Worm (Caenorhabditis elegans) whole organism, L2 larva: ENCODE results near the gene srh-31.
A peak's percentile ranks its signal among the peaks of the same experiment; 100 is the strongest.

ENCODE experiments used
- C34F6.9 ChIP-seq: fragments of 150-350 bp; optimal IDR thresholded peaks from 2 replicates; lab custom pipeline; 2014; ENCODE audit warnings: missing biosample characterization, missing genetic modification characterization
- F13H6.1 ChIP-seq: sonication (generic microtip); optimal IDR thresholded peaks from 2 replicates; lab custom pipeline; 2016; ENCODE audit warnings: missing genetic modification characterization, missing compliant biosample characterization
- R02D3.7 ChIP-seq: fragments of 150-350 bp; optimal IDR thresholded peaks from 2 replicates; lab custom pipeline; 2014; ENCODE audit warnings: missing biosample characterization, missing genetic modification characterization
- Y55F3AM.14 ChIP-seq: fragments of 200-800 bp; sonication (Bioruptor generic); optimal IDR thresholded peaks from 2 replicates; lab custom pipeline; 2018; ENCODE audit warnings: mild to moderate bottlenecking, missing genetic modification characterization, missing compliant biosample characterization
- alr-1 ChIP-seq: fragments of 150-350 bp; optimal IDR thresholded peaks from 2 replicates; lab custom pipeline; 2014; ENCODE audit warnings: missing biosample characterization, missing genetic modification characterization
- aly-2 ChIP-seq: fragments of 150-350 bp; optimal IDR thresholded peaks from 2 replicates; lab custom pipeline; 2014; ENCODE audit warnings: missing biosample characterization, missing genetic modification characterization
- ama-1 ChIP-seq: fragments of 150-350 bp; optimal IDR thresholded peaks from 2 replicates; lab custom pipeline; 2018; ENCODE audit warnings: inconsistent platforms
- blmp-1 ChIP-seq: sonication (generic microtip); optimal IDR thresholded peaks from 2 replicates; lab custom pipeline; 2017; ENCODE audit warnings: missing genetic modification characterization, mild to moderate bottlenecking, missing compliant biosample characterization, antibody characterized with exemption, moderate library complexity; ENCODE audit not compliant: insufficient read depth
- ceh-16 ChIP-seq: fragments of 150-350 bp; optimal IDR thresholded peaks from 2 replicates; lab custom pipeline; 2014; ENCODE audit warnings: missing biosample characterization, missing genetic modification characterization
- ceh-82 ChIP-seq: fragments of 150-350 bp; optimal IDR thresholded peaks from 2 replicates; lab custom pipeline; 2014; ENCODE audit warnings: missing biosample characterization, missing genetic modification characterization
- crh-2 ChIP-seq: sonication (generic microtip); optimal IDR thresholded peaks from 2 replicates; lab custom pipeline; 2017; ENCODE audit warnings: missing biosample characterization, missing genetic modification characterization
- elt-1 ChIP-seq: fragments of 150-350 bp; optimal IDR thresholded peaks from 2 replicates; lab custom pipeline; 2014; ENCODE audit warnings: missing biosample characterization, missing genetic modification characterization
- elt-3 ChIP-seq: sonication (generic microtip); optimal IDR thresholded peaks from 2 replicates; lab custom pipeline; 2017; ENCODE audit warnings: missing biosample characterization, missing genetic modification characterization
- fos-1 ChIP-seq: fragments of 150-350 bp; optimal IDR thresholded peaks from 2 replicates; lab custom pipeline; 2014; ENCODE audit warnings: missing biosample characterization, missing genetic modification characterization
- gmeb-1 ChIP-seq: fragments of 150-350 bp; optimal IDR thresholded peaks from 2 replicates; lab custom pipeline; 2014; ENCODE audit warnings: missing biosample characterization, missing genetic modification characterization
- lin-11 ChIP-seq: fragments of 150-350 bp; sonication (generic microtip); optimal IDR thresholded peaks from 2 replicates; lab custom pipeline; 2014; ENCODE audit warnings: missing biosample characterization, missing genetic modification characterization, inconsistent platforms, mixed read lengths
- lin-13 ChIP-seq: fragments of 150-350 bp; optimal IDR thresholded peaks from 2 replicates; lab custom pipeline; 2014; ENCODE audit warnings: missing biosample characterization, missing genetic modification reagents, missing genetic modification characterization
- lin-39 ChIP-seq: fragments of 150-350 bp; optimal IDR thresholded peaks from 2 replicates; lab custom pipeline; 2014; ENCODE audit warnings: missing biosample characterization, missing genetic modification reagents, missing genetic modification characterization
- lsy-2 ChIP-seq, 2 experiments: fragments of 150-350 bp in 1 of 2; sonication (generic microtip) in 1 of 2; optimal IDR thresholded peaks; 2 replicates each; lab custom pipeline; 2014 to 2017; ENCODE audit warnings: missing biosample characterization in 2 of 2, missing genetic modification characterization in 2 of 2
- mdl-1 ChIP-seq, 2 experiments: fragments of 150-350 bp in 1 of 2; sonication (generic microtip) in 1 of 2; optimal IDR thresholded peaks; 2 replicates each; lab custom pipeline; 2017; ENCODE audit warnings: missing biosample characterization in 2 of 2, missing genetic modification characterization in 2 of 2
- nhr-21 ChIP-seq: fragments of 150-350 bp; optimal IDR thresholded peaks from 2 replicates; lab custom pipeline; 2014; ENCODE audit warnings: missing biosample characterization, missing genetic modification characterization
- nhr-25 ChIP-seq: fragments of 150-350 bp; sonication (generic microtip); optimal IDR thresholded peaks from 3 replicates; lab custom pipeline; 2014; ENCODE audit warnings: missing biosample characterization, missing genetic modification characterization
- sem-4 ChIP-seq: fragments of 150-350 bp; optimal IDR thresholded peaks from 2 replicates; lab custom pipeline; 2014; ENCODE audit warnings: missing biosample characterization, missing genetic modification reagents, missing genetic modification characterization
- sma-9 ChIP-seq, 2 experiments: fragments of 150-350 bp in 1 of 2; sonication (generic microtip) in 1 of 2; optimal IDR thresholded peaks; 2 replicates each; lab custom pipeline; 2014 to 2016; ENCODE audit warnings: missing genetic modification characterization in 2 of 2, mild to moderate bottlenecking in 1 of 2, missing biosample characterization in 1 of 2, missing compliant biosample characterization in 1 of 2, missing genetic modification reagents in 1 of 2, moderate library complexity in 1 of 2
- unc-39 ChIP-seq: fragments of 150-350 bp; optimal IDR thresholded peaks from 2 replicates; lab custom pipeline; 2014; ENCODE audit warnings: missing biosample characterization, missing genetic modification characterization
- ztf-1 ChIP-seq: fragments of 200-800 bp; sonication (Bioruptor generic); conservative IDR thresholded peaks from 2 replicates; pipeline ENCODE4 v1.3.6; 2022; ENCODE audit warnings: missing genetic modification characterization, missing compliant biosample characterization
- ztf-4 ChIP-seq: fragments of 150-350 bp; optimal IDR thresholded peaks from 2 replicates; lab custom pipeline; 2014; ENCODE audit warnings: missing biosample characterization, missing genetic modification characterization

Gene srh-31

DNA sequence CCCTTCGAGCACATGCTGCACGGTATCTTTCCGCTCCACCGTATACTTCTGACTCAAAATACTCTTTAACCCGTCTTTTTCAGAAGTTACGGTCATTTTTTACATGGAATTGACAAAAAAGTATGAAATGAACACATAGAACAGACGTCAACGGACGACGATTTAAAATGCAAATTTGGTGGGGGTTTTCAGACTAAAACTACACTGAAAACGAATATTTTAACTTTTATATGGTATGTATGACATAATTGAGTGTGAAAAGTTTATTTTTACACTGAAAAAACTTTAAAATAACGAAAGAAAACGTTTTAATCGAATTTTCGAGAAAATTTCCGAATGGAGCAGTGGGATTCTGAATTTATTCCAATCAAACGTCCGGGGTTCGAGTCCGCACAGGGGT is 39.8 kb downstream of the srh-31 start, which contains the start of gene twk-36:
twk-36 (minus strand) TSS at position 101 of the 400 bp plus-strand sequence.
- TF ChIP-seq gmeb-1 (tag; lab: Kevin White, UChicago) = no peak
- TF ChIP-seq ceh-82 = no peak
- TF ChIP-seq lsy-2 (tag; optimal IDR thresholded peaks at IDR 0.05; lab: Kevin White, UChicago) = no peak
- TF ChIP-seq elt-3 (tag; lab: Kevin White, UChicago) = no peak
- TF ChIP-seq ceh-16 = no peak
- TF ChIP-seq crh-2 = no peak
- TF ChIP-seq ztf-4 (tag; lab: Kevin White, UChicago) = no peak
- TF ChIP-seq alr-1 (tag; lab: Kevin White, UChicago) = no peak
- no peak for TF ChIP-seq unc-39 (tag; lab: Kevin White, UChicago)
- no peak for TF ChIP-seq lin-13
- TF ChIP-seq nhr-21 (tag; lab: Kevin White, UChicago) = no peak
- TF ChIP-seq R02D3.7 (tag; lab: Kevin White, UChicago) = no peak
- no peak for TF ChIP-seq sem-4 (tag; lab: Kevin White, UChicago)
- no peak for TF ChIP-seq elt-1
- TF ChIP-seq, all 48 proteins: peak for 0

DNA sequence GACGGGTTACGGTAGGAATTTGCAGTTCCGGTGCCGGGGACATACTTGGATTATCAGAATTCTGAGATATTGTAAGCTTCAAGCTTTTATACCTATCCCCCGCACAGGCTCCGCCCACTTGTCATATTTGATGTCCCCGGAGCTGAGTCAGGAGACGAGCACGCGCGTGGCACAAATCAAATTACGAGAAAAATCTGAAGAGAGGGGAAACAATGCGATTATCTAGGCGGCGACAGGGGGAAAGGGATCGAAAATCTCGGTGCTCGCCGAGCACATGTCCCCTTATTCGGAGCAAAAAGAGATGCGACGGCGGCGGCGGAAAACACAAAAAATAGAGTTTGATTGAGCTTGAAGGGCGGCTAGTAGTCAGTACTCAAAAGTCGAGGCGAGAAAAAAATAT is 42.1 kb downstream of the srh-31 start, which contains the start of gene R12G8.1:
R12G8.1 (minus strand) TSS at position 63 of the 400 bp plus-strand sequence.
- TF ChIP-seq ceh-16 (no peak), elt-3 (tag; lab: Kevin White, UChicago) (no peak), C34F6.9 (tag; lab: Kevin White, UChicago) (no peak), fos-1 (no peak), aly-2 (tag; lab: Kevin White, UChicago) (no peak), F13H6.1 (tag; lab: Kevin White, UChicago) (peak; percentile 33), mdl-1 (tag; optimal IDR thresholded peaks at IDR 0.05; lab: Kevin White, UChicago) (peak in 1 of 2 experiments; percentile 5), alr-1 (tag; lab: Kevin White, UChicago) (no peak), lin-39 (no peak), sem-4 (tag; lab: Kevin White, UChicago) (peak; percentile 5), sma-9 (GFP tag; optimal IDR thresholded peaks at IDR 0.05; lab: Kevin White, UChicago) (peak; percentile 45), sma-9 (tag; optimal IDR thresholded peaks at IDR 0.05; lab: Kevin White, UChicago) (no peak), blmp-1 (tag; lab: Kevin White, UChicago) (no peak)

DNA sequence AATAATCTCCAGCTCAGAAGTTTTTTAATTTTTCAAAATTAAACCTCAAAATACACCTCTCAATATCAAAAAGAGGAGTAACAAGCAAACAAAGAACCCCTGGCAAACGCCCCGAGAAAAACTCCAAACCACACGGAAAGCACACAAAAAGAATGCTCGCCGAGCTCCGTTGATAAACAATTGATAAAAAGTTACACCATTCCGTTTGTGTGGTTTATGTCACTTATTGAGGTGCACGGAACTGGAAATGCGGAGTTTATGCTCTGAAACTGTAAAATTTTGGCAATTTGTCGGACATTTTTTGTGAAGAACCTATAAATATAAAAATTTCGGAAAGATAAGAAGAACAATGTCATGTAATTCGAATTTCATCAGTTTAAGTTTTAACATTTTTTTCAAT is 45.2 kb downstream of the srh-31 start:
- TF ChIP-seq elt-3 (tag; lab: Kevin White, UChicago) (no peak), fos-1 (peak; percentile 75), lin-11 (no peak), ama-1 (lab: Kevin White, UChicago) (no peak), crh-2 (peak; percentile 42), aly-2 (tag; lab: Kevin White, UChicago) (no peak), mdl-1 (tag; optimal IDR thresholded peaks at IDR 0.05; lab: Kevin White, UChicago) (no peak), sma-9 (GFP tag; optimal IDR thresholded peaks at IDR 0.05; lab: Kevin White, UChicago) (peak; percentile 33), sma-9 (tag; optimal IDR thresholded peaks at IDR 0.05; lab: Kevin White, UChicago) (no peak), gmeb-1 (tag; lab: Kevin White, UChicago) (peak; percentile 18)
- TF ChIP-seq, all 48 proteins: peak for 4

DNA sequence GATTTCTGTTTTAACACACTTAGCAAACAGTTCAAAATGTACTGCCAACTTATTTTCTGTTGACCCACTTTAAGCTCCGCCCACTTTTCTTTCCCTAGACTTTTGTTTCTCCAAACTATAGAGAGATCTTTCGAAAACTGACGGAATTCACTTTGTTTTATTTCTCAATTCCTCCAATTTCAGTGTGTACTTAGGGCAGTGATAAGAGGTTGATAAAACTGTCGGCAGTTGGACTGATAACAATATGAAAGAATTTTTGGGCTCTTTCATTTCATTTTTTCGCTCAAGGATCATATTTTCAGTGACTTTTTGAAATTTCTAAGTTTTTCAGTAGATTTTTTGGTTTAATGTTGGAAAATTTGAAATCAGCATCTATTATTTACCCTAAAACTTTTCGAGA is 47.9 kb downstream of the srh-31 start:
- TF ChIP-seq Y55F3AM.14 = no peak
- peak; percentile 38 for TF ChIP-seq sma-9 (GFP tag; optimal IDR thresholded peaks at IDR 0.05; lab: Kevin White, UChicago)
- TF ChIP-seq sma-9 (tag; optimal IDR thresholded peaks at IDR 0.05; lab: Kevin White, UChicago) = no peak
- TF ChIP-seq nhr-25 (tag; lab: Kevin White, UChicago) = no peak
- peak; percentile 59 for TF ChIP-seq fos-1
- TF ChIP-seq ztf-1 = no peak

DNA sequence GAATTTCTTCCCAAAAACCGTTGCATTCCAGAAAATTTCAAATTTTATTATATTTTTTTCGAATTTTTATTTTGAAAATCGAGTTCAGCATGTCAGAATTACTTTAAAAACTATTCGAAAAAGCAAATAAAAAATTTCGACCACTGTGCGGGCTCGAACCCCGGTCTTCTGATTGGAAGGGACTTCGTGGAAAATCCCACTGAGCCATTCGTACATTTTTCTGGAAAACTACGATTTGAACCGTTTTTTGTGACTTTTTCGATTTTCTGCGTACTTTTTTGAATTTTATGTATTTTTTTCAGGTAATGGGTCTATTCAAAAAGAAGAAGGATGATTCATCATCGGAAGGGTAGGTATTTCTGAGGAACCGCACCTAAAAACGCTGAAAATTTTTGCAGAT is 48.5 kb downstream of the srh-31 start, which contains the start of gene pgp-9:
pgp-9 (plus strand) TSS at position 301 of the 400 bp plus-strand sequence.
- no peak for TF ChIP-seq ceh-16
- no peak for TF ChIP-seq lin-39
